Fruit fly (Drosophila melanogaster): Measurements from ENCODE around the gene rpr.
A peak's percentile ranks its signal among the peaks of the same experiment; 100 is the strongest.

The rpr gene

DNA sequence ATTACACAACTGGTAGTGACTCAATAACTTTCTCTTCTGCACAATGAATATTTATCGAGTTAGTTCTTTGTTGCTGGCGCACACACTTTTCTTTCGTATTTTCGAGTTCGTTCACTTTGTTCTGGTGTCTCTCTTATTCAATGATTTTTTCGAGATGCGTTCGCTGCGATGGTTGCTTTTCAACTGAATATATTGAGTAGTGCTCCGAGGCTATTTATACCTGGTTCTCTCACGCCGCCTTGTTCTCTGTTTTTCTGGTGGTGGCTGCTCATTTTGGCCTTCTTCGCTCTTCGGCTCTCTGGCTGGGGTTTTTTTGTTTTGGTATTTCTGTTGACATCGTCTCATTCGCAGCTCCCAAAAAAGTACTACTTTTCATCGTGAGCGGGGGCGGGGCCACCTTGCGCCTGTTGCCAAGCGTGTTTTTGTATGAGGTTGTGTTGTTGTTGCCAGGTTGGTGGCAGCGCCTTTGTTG is at the start of gene rpr:
rpr (minus strand) TSS at position 172 of the 472 bp plus-strand sequence.
- TF ChIP-seq CTCF (optimal IDR thresholded peaks at IDR 0.05), result no peak
- no peak for TF ChIP-seq CG8478 (optimal IDR thresholded peaks at IDR 0.05)

- TF ChIP-seq CG8478 (optimal IDR thresholded peaks at IDR 0.05), result no peak
- TF ChIP-seq CTCF (optimal IDR thresholded peaks at IDR 0.05), result no peak
Observed at dm6 chr3L:18439809-18440256, 41.6 kb upstream of the rpr start, which contains the start of gene skl. skl (minus strand) TSS chr3L:18439942.

DNA sequence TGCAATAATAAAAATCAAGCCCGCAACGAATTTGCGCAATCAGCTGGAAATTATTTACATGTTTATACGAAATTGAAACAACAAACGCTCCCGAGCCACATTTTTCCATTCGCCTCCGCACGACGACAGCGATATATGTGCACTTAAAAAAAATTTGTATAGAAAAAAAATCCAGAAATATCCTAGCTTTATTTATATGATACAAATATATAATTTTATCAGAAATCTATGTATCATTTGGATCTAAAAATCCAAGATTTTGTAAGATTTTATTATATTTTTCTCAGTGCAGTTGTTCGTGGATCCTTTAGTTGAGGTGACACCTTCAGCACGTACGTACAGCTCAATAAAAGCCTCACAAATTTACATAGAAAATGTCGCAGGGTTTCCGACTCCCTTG is 32.4 kb upstream of the rpr start:
- TF ChIP-seq CG8478 (optimal IDR thresholded peaks at IDR 0.05) (no peak), CTCF (optimal IDR thresholded peaks at IDR 0.05) (no peak)

DNA sequence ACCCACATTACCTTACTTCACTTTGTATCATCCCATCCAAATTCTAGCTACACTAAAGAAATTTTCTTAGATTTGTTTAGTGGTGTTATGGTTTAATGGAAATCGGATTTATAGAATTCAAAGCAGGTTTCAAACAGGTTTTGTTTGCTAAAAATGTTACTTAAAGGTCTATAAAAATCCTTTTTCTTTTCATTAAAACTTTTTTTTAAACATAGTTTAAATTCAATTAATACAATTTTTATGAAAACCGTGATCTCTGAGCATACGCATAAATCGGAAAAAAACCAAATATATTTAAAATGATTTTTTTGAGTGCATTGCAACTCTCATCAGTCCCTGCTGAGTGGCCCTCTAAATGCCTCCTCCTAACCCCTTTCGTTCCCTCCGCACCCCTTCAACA is 27.1 kb upstream of the rpr start:
- no peak for TF ChIP-seq CG8478 (optimal IDR thresholded peaks at IDR 0.05)
- no peak for TF ChIP-seq CTCF (optimal IDR thresholded peaks at IDR 0.05)

DNA sequence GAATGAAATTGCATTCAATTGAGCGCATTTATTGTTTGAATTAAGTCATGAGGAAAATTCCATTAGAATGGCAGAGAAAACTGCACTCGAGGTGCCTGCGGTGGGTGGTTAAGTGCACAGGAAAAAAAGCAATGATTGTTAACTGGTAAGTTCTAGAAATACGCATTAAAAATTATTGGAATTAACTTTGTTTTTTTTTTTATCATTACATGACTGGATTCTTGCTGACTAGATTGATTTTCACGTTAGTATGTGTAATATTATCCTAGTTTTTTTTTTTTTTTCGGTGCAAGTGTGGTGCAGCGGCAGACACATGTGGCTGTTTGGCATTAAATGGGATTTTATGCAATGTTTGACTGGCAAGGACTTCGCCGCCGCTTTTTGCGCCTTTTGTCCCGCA is 24.8 kb upstream of the rpr start:
- TF ChIP-seq CG8478 (optimal IDR thresholded peaks at IDR 0.05) (no peak), CTCF (optimal IDR thresholded peaks at IDR 0.05) (no peak)

DNA sequence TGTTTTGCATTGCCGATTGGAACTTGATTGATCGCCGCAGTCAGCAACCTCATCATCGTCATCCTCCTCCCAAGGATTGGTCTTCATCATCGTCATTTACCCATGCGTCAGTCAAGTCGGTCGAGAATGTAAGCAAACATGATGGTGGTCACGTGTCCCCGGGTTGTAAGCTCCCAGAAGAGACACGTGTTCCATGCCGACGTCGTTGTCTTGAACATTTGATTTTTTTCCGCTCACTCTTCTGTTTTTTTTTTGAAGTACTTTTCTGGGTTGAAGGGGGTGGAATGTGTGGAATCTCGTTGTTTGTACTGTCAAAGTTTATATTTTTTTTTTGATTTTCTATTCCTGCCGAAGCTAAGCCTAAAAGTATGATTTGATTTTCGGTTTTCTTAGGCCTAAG is 19.6 kb upstream of the rpr start:
- TF ChIP-seq CTCF (optimal IDR thresholded peaks at IDR 0.05), result no peak

DNA sequence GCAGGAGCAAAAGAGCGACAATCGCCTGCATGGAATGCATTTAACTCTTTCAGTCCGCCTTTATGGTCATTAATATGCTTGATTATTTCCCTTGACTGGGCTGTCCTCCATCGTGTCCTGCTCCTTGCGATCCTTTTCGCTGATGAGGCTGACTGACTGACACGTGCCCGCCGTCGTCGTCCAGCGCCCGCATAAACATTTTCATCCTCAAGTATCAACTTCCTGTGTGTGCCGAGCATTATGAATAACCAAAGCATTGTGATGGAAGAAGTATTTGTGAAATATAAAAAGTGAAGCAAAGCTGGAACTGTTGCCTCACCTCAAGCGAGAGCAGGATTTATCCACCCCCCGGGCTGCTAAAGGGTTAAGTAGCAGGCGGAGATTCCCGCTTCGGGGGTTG is 13.1 kb upstream of the rpr start:
- TF ChIP-seq CTCF (optimal IDR thresholded peaks at IDR 0.05), result no peak
- TF ChIP-seq CG8478 (optimal IDR thresholded peaks at IDR 0.05), result no peak

DNA sequence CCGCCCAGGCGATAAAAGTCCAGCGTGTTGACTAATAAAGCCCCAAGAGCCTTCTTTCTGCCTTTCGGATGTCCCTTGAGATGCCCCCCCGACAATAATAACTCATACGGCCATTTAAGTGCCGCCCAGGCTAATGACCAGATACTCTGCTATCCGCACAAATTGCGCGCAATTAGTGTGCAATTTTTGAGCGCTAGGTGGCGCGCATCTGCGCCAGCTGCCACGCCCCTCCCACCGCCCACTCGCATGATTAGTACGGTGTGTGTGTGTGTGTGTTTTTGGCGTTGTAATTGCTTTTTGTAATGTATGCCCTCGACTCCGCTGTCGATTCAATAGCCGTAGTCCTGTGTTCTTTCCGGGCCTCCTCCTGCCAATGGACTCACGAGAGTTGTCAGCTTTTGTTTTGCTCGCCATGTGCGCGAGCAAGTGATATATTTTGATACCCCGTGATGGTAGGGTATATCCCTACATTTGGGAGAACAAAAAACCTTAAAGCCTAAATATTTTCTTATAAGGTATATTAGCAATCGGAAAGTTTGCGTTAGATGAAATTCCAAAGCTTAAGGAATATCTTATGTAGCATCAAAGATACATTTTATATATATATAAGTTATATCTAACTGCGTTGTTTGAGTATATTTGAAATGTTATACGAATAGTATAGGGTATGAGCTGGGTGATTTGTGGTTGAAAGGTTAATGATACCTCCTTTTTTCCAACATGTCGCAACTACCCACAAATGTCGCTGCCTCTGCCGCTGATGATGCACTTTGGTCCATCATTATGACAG is 7.5 kb upstream of the rpr start:
- peak; percentile 71 to 76 for TF ChIP-seq CTCF (optimal IDR thresholded peaks at IDR 0.05)
- TF ChIP-seq CG8478 (optimal IDR thresholded peaks at IDR 0.05), result no peak

dm6 chr3L:18404347-18404746 is 6.1 kb upstream of the rpr start:
- TF ChIP-seq CG8478 (optimal IDR thresholded peaks at IDR 0.05) (no peak), CTCF (optimal IDR thresholded peaks at IDR 0.05) (no peak)

dm6 chr3L:18402628-18403587 is 4.7 kb upstream of the rpr start:
- no peak for TF ChIP-seq CG8478 (optimal IDR thresholded peaks at IDR 0.05)
- TF ChIP-seq CTCF (optimal IDR thresholded peaks at IDR 0.05), result no peak

DNA sequence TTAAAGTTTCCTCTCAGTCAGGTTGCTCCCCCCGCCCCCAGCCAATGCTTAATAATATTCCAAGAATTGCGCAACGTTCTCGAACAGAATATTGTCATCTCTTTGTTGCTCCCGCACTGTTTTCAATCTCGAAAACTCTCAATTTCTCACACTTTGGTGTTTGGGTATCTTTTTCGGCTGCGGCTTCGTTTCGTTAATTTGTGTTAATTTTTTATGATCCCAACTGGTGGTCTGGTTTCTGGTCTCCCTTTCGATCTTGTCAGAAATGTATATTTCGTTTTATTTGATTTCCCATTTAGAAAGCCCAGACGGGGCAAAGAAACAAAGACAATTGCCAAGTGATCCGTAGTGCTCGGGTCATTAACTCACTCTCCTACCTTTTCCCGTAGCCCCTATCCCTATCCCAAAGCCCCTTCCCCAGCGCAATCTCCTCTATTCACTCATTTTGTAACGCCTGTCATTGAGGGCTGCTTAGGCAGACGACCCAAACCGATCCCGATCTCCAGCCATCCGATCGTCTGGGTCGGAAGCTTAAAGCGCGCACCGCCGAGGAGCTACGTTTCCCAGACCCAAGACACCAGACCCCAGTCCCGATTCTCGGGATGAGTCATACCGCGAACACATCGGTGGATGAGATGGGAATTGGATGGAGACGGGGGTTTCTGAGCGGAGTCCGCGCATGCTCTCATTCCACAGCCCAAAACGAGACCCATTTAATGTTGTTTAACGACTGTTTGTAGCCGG is 3.8 kb upstream of the rpr start:
- no peak for TF ChIP-seq CTCF (optimal IDR thresholded peaks at IDR 0.05)
- TF ChIP-seq CG8478 (optimal IDR thresholded peaks at IDR 0.05), result no peak

- no peak for TF ChIP-seq CG8478 (optimal IDR thresholded peaks at IDR 0.05)
- no peak for TF ChIP-seq CTCF (optimal IDR thresholded peaks at IDR 0.05)
Observed at dm6 chr3L:18400010-18400470, 1.8 kb upstream of the rpr start.

- TF ChIP-seq CTCF (optimal IDR thresholded peaks at IDR 0.05) (no peak), CG8478 (optimal IDR thresholded peaks at IDR 0.05) (no peak)
Observed at dm6 chr3L:18385536-18385935, 12.7 kb downstream of the rpr start.

DNA sequence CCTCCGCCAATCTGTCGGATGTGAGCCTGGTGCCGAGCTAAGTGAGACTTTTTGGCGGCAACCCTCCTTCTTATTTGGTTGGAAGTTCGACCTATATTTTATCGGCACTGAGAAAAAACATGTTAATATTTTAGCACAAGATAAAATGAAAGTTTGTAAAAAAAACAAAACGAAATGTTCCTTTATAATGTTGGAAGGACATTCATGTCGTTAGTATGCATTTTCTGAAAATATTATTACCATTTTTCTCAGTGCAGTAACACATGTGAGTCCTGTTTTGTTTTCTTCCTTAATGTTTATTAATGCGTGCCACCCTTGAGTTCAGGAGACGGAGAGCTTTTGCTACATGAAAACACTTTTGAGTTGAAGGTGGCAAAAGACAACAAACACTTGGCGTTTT is 30.4 kb downstream of the rpr start:
- TF ChIP-seq CG8478 (optimal IDR thresholded peaks at IDR 0.05) (no peak), CTCF (optimal IDR thresholded peaks at IDR 0.05) (no peak)

DNA sequence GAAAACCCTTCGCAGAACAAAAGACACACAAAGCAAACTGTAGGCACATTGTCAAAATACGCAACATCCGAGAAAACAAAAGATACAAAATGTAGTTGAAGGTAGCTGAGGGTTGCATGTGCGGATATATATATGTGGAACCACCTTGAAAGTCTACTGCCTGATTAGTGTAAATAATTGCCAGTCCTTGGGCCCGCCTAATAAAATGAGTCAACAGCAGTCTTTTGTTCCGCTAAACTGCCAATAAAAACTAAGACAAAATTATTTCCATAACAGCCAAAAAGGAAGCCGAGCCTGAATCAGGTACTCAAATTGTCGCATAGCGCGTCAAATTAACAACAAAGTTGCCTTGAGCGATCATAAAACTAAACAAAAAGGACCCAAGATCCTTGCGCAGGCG is 36.9 kb downstream of the rpr start:
- no peak for TF ChIP-seq CTCF (optimal IDR thresholded peaks at IDR 0.05)
- TF ChIP-seq CG8478 (optimal IDR thresholded peaks at IDR 0.05), result no peak
